Worm (Caenorhabditis elegans) whole organism, L1 larva: ENCODE data around the gene rps-14.

Source experiments
- C34B4.2 ChIP-seq: sonication (generic microtip); optimal IDR thresholded peaks from 2 replicates; lab custom pipeline; 2017; ENCODE audit warnings: mild to moderate bottlenecking, missing genetic modification characterization, missing compliant biosample characterization
- aha-1 ChIP-seq: fragments of 150-350 bp; optimal IDR thresholded peaks from 2 replicates; lab custom pipeline; 2014; ENCODE audit warnings: missing biosample characterization, missing genetic modification characterization
- nhr-237 ChIP-seq: fragments of 150-350 bp; optimal IDR thresholded peaks from 2 replicates; lab custom pipeline; 2014; ENCODE audit warnings: missing biosample characterization, missing genetic modification characterization
- nhr-28 ChIP-seq: fragments of 150-350 bp; optimal IDR thresholded peaks from 2 replicates; lab custom pipeline; 2014; ENCODE audit warnings: missing biosample characterization, missing genetic modification characterization
- nhr-84 ChIP-seq: sonication (generic microtip); optimal IDR thresholded peaks from 2 replicates; lab custom pipeline; 2017; ENCODE audit warnings: missing biosample characterization, missing genetic modification characterization
- skn-1 ChIP-seq: fragments of 150-350 bp; optimal IDR thresholded peaks from 2 replicates; lab custom pipeline; 2014; ENCODE audit warnings: missing biosample characterization, missing genetic modification characterization
- swsn-7 ChIP-seq: sonication (generic microtip); optimal IDR thresholded peaks from 2 replicates; lab custom pipeline; 2016; ENCODE audit warnings: missing genetic modification characterization, missing compliant biosample characterization
- ztf-4 ChIP-seq: fragments of 150-350 bp; optimal IDR thresholded peaks from 2 replicates; lab custom pipeline; 2014; ENCODE audit warnings: missing biosample characterization, missing genetic modification characterization

DNA sequence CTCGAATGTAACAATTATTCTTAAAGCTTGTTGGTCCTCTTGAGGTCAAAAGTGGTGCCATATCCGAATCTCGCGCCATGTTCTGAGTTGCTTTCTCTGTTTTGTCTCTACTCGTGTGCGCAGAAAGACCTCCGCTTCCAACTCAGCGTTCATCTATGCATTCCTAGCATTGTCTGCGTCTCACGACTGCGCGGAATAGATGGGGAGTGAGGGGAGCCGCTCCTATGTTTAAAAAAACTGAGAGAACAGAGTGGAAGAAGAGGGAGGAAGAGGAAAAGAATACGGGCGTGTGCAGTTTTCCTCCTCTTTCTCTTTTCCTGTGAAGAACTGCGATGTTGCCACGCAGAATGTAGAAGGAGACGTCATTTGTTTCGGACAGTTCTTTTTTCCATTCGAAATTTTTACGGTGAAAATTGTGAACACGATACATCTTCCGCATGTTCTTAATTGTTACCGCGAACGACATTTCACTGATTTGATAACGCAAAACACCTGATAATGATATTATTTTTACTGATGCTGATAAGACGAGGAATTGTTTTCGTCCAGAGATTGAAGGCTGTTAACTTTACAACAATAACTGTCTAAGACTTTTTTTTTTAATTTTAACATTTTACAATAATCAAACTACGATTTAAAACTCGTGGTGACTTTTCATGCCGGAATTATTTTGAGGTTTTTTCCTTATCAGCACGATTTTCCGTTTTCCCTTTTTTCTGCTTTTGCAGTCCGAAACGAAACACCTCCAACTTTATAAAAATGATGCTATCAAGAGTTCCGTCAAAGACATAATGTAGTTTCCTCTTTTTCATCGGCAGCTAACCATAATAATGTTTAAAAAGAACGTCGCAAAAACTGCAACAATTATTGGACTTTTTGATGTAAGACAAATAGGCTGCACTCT, 12.5 kb downstream of the rps-14 start:
- peak; percentile 8 for TF ChIP-seq nhr-237 (tag; lab: Kevin White, UChicago)
- TF ChIP-seq swsn-7, result peak; percentile 32
- TF ChIP-seq nhr-84 (tag; lab: Kevin White, UChicago), result no peak
- TF ChIP-seq C34B4.2, result no peak
- no peak for TF ChIP-seq nhr-28 (tag; lab: Kevin White, UChicago)
- peak; percentile 51 for TF ChIP-seq skn-1 (tag; lab: Kevin White, UChicago)
- TF ChIP-seq ztf-4, result no peak
- no peak for TF ChIP-seq aha-1 (tag; lab: Kevin White, UChicago)
